Worm (Caenorhabditis elegans): ENCODE data around the gene F58F6.5.

ce11 chrIV:1365771-1366170 lies 22.3 kb downstream of the F58F6.5 start:
- TF ChIP-seq cog-1 (tag; optimal IDR thresholded peaks at IDR 0.05) (no peak), tab-1 (GFP tag; IDR thresholded peaks at IDR 0.05) (no peak), klf-2 (GFP tag; conservative IDR thresholded peaks at IDR 0.05) (no peak), flt-1 (GFP tag; IDR thresholded peaks at IDR 0.05) (no peak), med-1 (GFP tag; optimal IDR thresholded peaks at IDR 0.05; ENCODE audit: insufficient read depth) (no peak), ztf-23 (GFP tag; IDR thresholded peaks at IDR 0.05) (no peak), ref-1 (GFP tag; conservative IDR thresholded peaks at IDR 0.05) (no peak)
